Fruit fly (Drosophila melanogaster): Measurements from ENCODE around the gene CG2889.

The CG2889 gene

DNA sequence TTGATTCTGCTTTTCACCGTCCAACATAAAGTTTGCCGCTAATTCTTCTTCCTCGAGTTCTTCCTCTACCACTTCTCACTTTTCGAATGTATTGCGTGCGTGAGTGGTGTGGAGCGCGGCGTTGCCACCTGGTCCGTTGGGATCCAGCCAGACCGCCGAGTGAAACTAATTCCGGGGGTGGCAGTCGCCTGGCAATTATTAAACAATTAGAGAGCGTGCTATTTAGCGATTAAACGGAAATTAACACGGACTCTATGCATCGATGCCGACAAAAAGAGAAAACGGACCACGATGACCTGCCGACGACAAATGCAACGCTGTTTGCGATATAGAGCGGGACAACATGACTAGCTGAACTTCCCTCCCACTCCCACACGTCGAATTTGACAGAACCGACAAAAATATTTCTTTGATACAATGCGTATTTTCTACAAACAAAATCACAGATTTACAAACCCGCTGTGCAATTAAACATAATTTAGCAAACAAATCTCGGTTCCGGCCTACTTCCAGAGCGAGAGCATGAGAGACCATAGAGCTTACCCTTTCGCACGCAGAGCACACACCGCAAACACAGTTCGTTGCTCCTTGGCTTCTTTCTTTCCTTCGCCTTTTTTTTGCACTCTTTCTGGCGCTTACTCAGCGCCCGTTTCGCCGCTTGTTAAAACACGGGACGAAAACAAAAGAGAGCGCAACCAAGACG, at the start of gene CG2889:
Gene CG2889 (plus strand): TSS at position 429 of the 703 bp plus-strand sequence.
- peak in 1 of 2 experiments; percentile 14 for TF ChIP-seq CTCF (optimal IDR thresholded peaks at IDR 0.05)
- no peak for TF ChIP-seq CG8478 (optimal IDR thresholded peaks at IDR 0.05)

DNA sequence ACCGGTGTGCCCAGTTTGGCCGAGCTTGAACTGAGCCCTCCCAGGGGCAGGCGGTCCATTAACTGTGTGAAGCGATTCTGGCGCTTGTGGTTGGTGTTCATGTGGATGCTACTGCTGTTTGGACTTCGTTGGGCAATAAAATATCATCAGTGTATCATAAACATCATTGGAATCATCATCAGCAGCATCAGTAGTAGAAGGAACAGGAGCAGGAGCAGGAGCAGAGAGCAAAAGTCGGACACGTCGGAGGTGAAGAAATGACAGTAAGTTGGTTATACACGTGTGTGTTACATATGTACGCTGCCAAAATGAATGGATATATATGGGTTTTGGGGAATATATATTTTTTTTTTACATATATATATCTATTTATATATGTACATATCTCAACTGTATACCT, 41.0 kb upstream of the CG2889 start, which contains the start of gene CG12640:
Gene CG12640 (minus strand): TSS at position 101 of the 400 bp plus-strand sequence.
- no peak for TF ChIP-seq CG8478 (optimal IDR thresholded peaks at IDR 0.05)
- TF ChIP-seq CTCF (optimal IDR thresholded peaks at IDR 0.05), result no peak

DNA sequence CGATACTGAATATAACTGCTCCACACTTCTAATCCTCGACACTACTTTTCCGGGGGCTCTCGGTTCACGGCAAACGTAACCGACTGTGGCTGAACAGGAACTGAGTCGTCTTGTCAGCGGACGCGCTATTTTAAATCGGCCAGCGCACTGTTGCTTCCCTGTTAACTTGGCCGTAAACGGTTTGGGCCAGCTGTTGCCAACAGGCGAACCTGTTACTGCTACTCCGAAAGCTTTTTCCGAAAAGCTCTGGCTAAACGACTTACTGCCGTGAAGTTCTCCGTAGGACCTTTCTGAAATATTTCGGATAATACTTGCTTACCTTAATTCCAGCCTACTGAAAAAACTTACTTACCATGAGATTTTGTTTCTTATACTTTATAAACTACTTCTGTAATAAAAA, 18.9 kb upstream of the CG2889 start, which contains the start of gene CG32683:
Gene CG32683 (minus strand): TSS at position 101 of the 400 bp plus-strand sequence.
- no peak for TF ChIP-seq CG8478 (optimal IDR thresholded peaks at IDR 0.05)
- TF ChIP-seq CTCF (optimal IDR thresholded peaks at IDR 0.05), result no peak

DNA sequence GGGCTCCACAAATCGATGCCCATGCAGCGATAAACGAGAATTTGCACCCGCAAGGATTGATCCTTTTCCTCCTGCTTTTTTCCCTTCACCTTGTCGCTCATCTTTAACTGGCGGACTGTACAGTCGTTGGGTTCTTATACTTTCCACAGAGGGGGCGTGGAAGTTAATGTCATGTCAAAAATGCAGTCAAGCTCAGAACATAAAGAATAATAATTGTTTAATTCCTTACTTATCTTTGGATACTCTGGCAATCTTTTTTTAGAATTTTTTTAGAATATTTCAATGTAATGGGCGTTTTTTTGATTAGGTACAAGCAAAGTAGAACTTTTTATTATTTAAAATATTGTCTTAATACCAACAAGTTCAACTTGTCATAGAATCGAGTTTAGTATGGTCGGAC, 14.2 kb upstream of the CG2889 start, which contains the start of gene Or9a:
Gene Or9a (minus strand): TSS at position 101 of the 400 bp plus-strand sequence.
- no peak for TF ChIP-seq CTCF (optimal IDR thresholded peaks at IDR 0.05)
- no peak for TF ChIP-seq CG8478 (optimal IDR thresholded peaks at IDR 0.05)

DNA sequence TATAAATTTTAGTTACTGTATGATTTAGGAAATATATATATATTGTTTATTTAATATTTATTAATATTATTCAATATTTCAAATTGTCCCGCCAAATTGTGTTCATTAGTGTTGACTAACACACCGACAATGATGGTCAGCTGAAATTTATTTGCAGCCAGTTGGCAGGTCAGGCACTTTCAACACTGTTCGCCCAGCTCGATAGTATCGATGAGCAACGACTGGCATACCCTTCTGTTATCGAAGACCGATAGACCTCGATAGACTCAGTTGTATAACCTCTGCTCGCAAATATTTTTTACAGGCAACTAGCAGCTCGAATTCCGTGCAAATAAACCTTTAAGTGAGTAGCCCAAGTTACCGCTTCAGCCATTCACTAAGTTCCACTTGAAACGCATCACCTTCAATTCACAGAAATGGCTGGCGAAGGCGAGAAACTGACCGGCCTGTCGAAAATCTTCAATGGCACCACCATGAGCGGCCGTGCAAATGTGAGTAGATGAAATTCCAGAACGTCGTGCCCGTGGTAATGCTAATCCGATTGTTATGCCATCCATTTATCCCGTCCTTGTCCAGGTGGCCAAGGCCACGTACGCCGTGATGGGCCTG, 13.1 kb upstream of the CG2889 start, which contains the start of gene Neb-cGP:
Gene Neb-cGP (plus strand): TSS at position 231 of the 609 bp plus-strand sequence.
- TF ChIP-seq CG8478 (optimal IDR thresholded peaks at IDR 0.05) (no peak), CTCF (optimal IDR thresholded peaks at IDR 0.05) (no peak)

DNA sequence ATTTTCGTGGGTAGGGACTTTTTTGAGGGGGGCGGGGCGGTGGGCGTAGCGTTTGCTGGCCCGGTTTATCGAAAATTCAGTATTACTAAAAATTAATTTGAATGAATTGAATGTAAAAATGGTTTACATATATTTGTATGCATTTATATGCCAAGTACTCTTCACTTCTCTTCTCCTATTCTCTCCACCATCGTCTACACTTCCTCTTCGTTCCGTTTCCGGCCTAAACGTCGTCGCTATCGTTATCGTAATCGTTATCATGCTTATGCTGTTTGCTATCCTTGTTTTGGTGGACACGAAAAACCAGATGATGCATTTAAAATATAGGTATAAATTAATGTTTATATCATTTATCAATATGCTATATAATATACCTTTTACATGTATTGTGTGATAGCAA, 11.8 kb upstream of the CG2889 start:
- no peak for TF ChIP-seq CTCF (optimal IDR thresholded peaks at IDR 0.05)
- no peak for TF ChIP-seq CG8478 (optimal IDR thresholded peaks at IDR 0.05)

DNA sequence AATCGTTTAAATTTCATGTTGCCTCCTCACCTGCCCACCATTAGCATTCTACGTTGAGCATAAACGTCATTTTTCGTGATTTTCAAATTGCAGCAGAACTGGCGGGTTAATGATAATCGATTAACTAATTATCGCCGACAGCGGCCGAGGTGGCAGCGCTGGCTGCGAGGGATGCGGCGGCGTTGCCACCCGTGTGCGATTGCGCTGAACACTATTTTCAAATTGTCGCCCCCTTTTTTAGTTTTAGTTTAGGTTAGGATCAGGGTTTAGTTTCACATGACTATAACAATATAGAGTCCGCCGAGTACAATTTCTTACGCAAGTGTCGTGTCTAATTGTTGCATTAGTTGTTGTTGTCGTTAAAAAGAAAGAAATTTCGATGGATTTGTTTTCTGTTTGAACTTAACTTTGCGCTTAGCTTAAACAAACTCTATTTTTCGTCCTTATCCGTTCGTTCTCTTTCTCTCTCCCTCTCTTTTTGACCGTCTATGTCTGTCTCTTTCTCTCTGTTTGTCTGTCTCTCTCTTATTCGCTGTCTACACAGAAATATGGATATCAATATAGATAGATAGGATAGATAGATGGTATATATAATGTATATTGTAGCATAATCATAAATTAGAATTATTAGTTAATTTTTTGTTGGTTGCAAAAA, 10.6 kb upstream of the CG2889 start:
- TF ChIP-seq CTCF (optimal IDR thresholded peaks at IDR 0.05), result peak in 1 of 2 experiments; percentile 20
- peak; percentile 18 for TF ChIP-seq CG8478 (optimal IDR thresholded peaks at IDR 0.05)

DNA sequence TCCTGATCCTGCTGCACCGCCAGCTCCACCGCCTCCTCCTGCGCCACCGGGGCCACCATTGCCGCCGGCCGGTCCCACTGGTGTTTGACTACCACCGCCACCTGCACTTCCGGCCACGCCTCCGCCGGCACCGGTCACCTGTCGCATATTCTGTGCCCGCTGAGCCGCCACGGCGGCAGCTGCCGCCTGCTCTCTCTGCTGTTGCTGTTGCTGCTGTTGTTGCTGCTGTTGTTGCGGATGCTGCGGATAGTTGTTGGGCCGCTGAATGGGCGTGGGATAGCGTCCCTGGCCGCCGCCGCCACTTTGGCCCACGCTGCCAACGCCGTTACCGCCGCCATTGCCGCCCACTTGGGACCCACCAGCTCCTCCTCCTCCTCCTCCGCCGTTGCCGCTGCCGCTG, 9.2 kb upstream of the CG2889 start:
- TF ChIP-seq CTCF (optimal IDR thresholded peaks at IDR 0.05) (no peak), CG8478 (optimal IDR thresholded peaks at IDR 0.05) (no peak)

DNA sequence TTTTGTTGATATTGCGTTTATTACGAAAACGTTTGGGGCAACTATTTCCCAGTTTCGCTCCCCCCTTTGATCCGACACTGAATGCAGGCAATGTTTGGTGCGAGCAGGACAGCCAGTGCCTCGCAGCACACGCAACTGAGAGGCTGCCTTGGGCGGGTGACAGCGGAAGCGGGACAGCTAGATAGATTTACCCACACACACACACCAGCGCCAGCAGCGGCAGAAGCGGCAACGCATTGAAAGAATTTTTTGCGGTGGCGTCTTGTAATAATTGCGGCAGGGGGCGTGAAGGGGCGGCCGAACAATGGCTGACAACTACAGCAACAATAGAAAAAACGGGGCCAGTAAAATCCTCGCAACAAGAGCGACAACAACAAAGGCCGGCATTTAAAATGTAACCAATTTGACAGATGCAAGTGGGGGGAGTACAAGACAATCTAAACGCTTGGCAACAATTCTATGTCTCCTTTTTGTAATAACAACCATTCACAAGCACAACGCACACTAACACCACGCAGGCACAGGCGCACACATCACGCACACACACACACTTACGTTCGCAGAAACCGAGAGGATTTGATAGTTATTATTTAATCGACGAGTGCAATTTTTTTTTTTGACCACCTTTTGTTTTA, 1.0 kb upstream of the CG2889 start:
- TF ChIP-seq CTCF (optimal IDR thresholded peaks at IDR 0.05) (peak; percentile 38 to 41), CG8478 (optimal IDR thresholded peaks at IDR 0.05) (peak; percentile 70)

DNA sequence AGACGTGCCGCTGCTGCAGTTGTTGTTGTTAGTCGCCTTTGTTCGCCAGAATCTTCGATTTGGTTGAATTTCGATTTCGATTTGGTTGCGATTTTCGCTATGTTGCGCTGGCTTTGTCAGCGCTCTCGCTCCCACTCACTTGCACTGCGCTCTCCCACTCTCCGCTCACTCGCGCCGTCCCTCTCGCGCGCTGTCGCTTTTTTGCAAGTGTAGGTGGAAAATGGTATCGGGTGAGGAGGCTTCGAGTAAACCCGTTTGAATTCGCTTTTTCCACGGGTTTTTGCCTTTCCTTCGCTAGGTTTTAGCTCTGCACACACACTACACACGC, 439 bp downstream of the CG2889 start:
- TF ChIP-seq CTCF (optimal IDR thresholded peaks at IDR 0.05), result no peak

DNA sequence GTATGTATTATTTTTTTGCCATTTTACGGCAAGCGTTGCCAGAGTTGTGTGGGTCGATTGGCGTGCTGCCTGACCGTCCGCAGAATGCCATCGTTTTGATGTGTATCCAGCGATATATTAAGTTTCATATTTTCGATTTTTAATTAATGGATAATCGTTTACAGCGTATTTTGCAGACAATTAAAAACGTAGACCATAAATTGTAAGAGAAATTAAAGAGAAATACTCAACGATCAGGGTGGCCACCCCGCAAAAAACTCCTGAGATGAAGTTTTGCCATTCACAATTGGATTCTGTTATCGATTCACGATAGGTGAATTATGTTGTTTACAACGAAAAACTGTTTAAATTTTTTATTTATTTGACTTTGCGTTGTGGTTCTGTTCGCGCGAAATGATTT, 887 bp downstream of the CG2889 start, which contains the start of gene nocte:
Gene nocte (minus strand): TSS at position 51 of the 400 bp plus-strand sequence.
- TF ChIP-seq CTCF (optimal IDR thresholded peaks at IDR 0.05) (no peak), CG8478 (optimal IDR thresholded peaks at IDR 0.05) (no peak)

DNA sequence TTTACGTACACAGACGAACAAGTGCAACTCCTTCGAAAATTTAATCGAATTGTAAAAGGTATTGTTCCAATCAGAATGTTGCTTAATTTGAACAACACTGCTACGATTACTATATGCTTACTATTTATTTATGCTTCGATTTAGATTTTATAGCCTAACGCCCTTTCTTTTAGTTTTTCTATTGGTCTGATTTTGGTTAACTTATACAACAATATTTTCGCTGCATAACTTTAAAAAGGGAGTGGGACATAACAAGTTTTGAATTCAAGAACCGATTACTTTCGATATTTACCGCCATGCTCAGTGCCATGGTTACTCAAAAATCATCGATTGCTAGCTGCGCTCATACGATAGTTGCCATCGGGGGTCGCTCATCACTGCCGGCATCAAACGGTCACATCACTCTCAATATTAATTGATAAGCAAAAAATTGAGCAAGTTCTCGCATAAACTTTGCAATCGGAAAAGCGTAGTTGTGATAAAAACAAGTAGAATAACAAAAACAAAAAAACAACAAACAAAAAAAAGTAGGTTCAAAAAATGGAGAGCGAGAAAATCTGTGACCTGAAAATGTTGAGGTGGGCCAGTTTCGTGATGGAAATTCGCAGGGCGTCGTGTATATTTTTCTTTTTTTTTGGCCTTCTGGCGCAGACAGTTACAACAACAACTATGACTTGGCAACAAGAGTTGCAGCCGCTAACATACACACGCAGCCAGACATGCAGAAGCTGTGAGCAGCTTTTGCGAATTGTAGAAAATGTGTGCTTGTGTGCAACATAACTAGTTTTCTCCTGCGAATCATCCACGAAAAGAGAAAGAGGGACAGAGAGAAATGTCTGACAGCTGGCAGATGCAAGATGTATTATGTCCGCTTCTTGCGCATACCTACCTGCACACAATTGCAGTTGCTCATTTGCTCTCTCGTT, 5.0 kb downstream of the CG2889 start, which contains the start of the genes CG2887 and PPP4R2r:
Gene CG2887 (minus strand): TSS at position 51 of the 926 bp plus-strand sequence.
Gene PPP4R2r (plus strand): TSS at position 396 of the 926 bp plus-strand sequence.
- TF ChIP-seq CG8478 (optimal IDR thresholded peaks at IDR 0.05) (no peak), CTCF (optimal IDR thresholded peaks at IDR 0.05) (peak in 1 of 2 experiments; percentile 13)

DNA sequence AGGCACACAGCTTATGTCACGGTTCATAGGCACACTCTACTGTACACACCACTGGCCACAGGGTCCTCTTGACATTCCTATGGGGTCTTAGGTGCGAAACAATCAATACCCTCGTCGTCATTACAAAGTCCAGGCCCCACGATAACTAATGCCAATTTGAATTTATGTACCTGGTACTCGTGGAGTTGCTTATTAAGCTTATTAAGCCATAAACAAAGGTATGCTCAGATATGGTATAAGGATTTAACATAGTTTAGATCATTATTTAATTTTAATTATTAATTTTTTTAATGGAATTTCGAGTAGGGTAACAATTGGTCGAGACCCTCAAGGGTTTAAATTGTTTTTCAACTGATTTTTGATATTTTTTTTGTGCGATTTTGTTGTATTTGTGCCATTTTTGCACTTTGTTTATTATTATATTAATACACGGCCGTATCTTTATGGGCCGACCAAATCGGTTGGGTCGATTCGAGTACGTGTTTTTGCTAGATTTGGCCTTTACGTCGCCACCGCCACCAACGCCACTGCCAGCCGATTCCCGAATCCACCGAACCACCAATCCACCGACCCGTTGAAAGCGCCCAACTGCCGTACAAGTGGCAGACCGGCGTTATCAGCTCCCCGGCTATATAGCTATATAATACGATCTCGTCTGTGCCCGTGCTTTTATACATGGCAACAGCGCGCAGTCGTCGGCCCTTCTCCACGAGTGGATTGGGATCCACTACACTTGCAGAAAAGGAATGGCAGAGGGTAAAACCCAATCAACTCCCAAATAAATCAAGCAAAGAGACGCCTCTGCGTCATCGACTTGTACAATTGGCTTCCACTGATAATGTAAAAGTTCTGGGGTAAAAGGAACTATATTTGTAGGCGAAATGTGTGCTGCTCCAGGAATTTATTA, 10.7 kb downstream of the CG2889 start:
- TF ChIP-seq CTCF (optimal IDR thresholded peaks at IDR 0.05) (no peak), CG8478 (optimal IDR thresholded peaks at IDR 0.05) (no peak)

Measured in S2 (cell line).